Worm (Caenorhabditis elegans): ENCODE measurements around the gene F29A7.6.

F29A7.6 gene

DNA sequence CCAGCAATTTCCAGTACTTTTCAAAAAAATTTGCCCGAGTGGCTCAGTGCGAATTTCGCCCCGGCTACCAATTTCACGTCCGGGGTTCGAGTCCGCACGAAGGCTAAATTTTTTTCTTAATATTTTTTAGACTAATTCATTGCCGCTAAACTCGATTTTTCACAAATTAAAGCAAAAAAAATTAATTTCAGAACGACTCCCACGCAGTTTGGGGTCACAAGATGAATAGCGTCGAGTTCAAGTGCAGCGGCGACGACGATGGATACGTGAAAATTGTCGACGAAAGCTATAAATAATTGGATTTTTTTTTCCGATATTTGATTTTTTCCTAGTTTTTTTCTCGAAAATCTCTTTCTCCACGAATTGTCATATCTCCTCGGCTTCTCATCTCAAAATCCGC lies 1.1 kb downstream of the F29A7.6 start:
- TF ChIP-seq hrde-1 (tag; optimal IDR thresholded peaks at IDR 0.05; ENCODE audit: borderline replicate concordance), result peak; percentile 19
- TF ChIP-seq ekl-4 (GFP tag; IDR thresholded peaks at IDR 0.05), result 0 out of 2 replicates have a peak, but pooled peaks have one; percentile 21
- TF ChIP-seq mel-28 (tag; optimal IDR thresholded peaks at IDR 0.05; ENCODE audit: borderline replicate concordance), result no peak
- no peak for TF ChIP-seq lin-35 (GFP tag; optimal IDR thresholded peaks at IDR 0.05)
- no peak for TF ChIP-seq T07F8.4 (tag; optimal IDR thresholded peaks at IDR 0.05)
- TF ChIP-seq nfyb-1 (GFP tag; IDR thresholded peaks at IDR 0.05), result 0 out of 2 replicates have a peak, but pooled peaks have one; percentile 30
- TF ChIP-seq ceh-40 (GFP tag; IDR thresholded peaks at IDR 0.05), result no peak
- TF ChIP-seq athp-1 (tag; optimal IDR thresholded peaks at IDR 0.05), result peak; percentile 21
- TF ChIP-seq mcd-1 (GFP tag; IDR thresholded peaks at IDR 0.05), result peak; percentile 54; the same call in 1 of the 2 replicates
- no peak for TF ChIP-seq nhr-80 (tag; optimal IDR thresholded peaks at IDR 0.05)
- TF ChIP-seq B0336.3 (GFP tag; IDR thresholded peaks at IDR 0.05), result peak; percentile 51; the same call in 1 of the 2 replicates
- peak; percentile 43; the same call in 1 of the 2 replicates for TF ChIP-seq madf-6 (GFP tag; IDR thresholded peaks at IDR 0.05)
- 0 out of 2 replicates have a peak, but pooled peaks have one; percentile 8 for TF ChIP-seq pbrm-1 (GFP tag; IDR thresholded peaks at IDR 0.05)

- TF ChIP-seq ztf-18 (tag; optimal IDR thresholded peaks at IDR 0.05), result no peak
- no peak for TF ChIP-seq T26A5.8 (tag; optimal IDR thresholded peaks at IDR 0.05)
- no peak for TF ChIP-seq Y53F4B.3 (GFP tag; IDR thresholded peaks at IDR 0.05)
- no peak for TF ChIP-seq Y56A3A.18 (GFP tag; IDR thresholded peaks at IDR 0.05)
- TF ChIP-seq C06A6.2 (GFP tag; conservative IDR thresholded peaks at IDR 0.05), result no peak
- TF ChIP-seq madf-10 (tag; optimal IDR thresholded peaks at IDR 0.05), result no peak
- no peak for TF ChIP-seq F37B4.10 (GFP tag; IDR thresholded peaks at IDR 0.05)
- no peak for TF ChIP-seq ztf-25 (GFP tag; IDR thresholded peaks at IDR 0.05)
- TF ChIP-seq lsl-1 (GFP tag; optimal IDR thresholded peaks at IDR 0.05), result no peak
- no peak for TF ChIP-seq mes-4 (tag; optimal IDR thresholded peaks at IDR 0.05)
- no peak for TF ChIP-seq unc-62 (GFP tag; optimal IDR thresholded peaks at IDR 0.05)
- no peak for TF ChIP-seq ccch-3 (GFP tag; optimal IDR thresholded peaks at IDR 0.05)
- TF ChIP-seq tlf-1 (GFP tag; optimal IDR thresholded peaks at IDR 0.05), result no peak
- no peak for TF ChIP-seq ZK185.1 (tag; optimal IDR thresholded peaks at IDR 0.05; ENCODE audit: poor library complexity, severe bottlenecking)
- no peak for TF ChIP-seq snpc-3.4 (tag; optimal IDR thresholded peaks at IDR 0.05)
- TF ChIP-seq F10E7.11 (tag; optimal IDR thresholded peaks at IDR 0.05), result no peak
- TF ChIP-seq somi-1 (GFP tag; optimal IDR thresholded peaks at IDR 0.05), result no peak
- TF ChIP-seq him-1 (tag; optimal IDR thresholded peaks at IDR 0.05), result no peak
- no peak for TF ChIP-seq mxl-1 (tag; optimal IDR thresholded peaks at IDR 0.05)
- no peak for TF ChIP-seq sdz-38 (tag; optimal IDR thresholded peaks at IDR 0.05)
These were observed 2.8 kb downstream of the F29A7.6 start, which contains the start of gene F29A7.4 for ce11 chrII:2749595-2750048. Gene F29A7.4, plus strand, starts transcription at chrII:2749998.

DNA sequence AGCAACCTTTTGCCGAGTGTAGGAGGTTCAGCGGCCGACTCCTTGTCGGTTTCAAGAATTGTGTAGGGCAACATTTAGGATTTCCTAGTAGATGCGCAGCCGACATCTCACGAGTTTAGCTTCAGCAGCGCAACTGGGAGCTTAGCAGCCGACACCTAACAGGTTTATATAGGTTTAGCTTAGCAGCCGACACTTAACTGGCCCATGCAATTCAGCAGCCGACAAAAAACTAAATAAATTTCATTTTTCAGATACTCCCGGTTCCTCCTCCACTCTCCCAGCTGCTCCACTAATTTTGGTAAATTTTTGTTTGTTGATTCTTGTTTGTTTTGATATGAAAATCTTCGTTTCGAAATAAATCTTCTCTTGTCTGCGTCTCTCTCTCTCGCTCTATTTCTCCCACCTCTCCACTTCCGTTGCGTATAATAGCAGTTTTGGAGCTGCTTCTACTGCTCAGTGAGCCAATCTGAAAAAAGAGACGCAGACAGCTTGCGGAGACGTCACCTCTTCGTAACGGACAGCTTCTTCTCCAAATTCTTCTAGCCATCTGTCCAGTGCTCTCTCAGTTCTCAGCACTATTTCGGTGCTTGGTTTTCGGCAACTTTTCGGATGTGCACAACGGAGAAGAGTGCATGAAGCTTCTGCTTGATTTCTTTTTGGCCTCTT lies 4.3 kb downstream of the F29A7.6 start:
- TF ChIP-seq K12H6.12 (tag; optimal IDR thresholded peaks at IDR 0.05) (peak; percentile 23), attf-5 (GFP tag; optimal IDR thresholded peaks at IDR 0.05) (peak; percentile 2), lsy-27 (tag; optimal IDR thresholded peaks at IDR 0.05; ENCODE audit: borderline replicate concordance, insufficient read depth) (no peak), F57A8.1 (GFP tag; optimal IDR thresholded peaks at IDR 0.05) (no peak), F23B12.7 (tag; optimal IDR thresholded peaks at IDR 0.05; ENCODE audit: insufficient read depth) (no peak), mcd-1 (GFP tag; IDR thresholded peaks at IDR 0.05) (0 out of 2 replicates have a peak, but pooled peaks have one; percentile 37), hmg-1.2 (GFP tag; IDR thresholded peaks at IDR 0.05) (peak; percentile 57; the same call in 1 of the 2 replicates), snpc-4 (GFP tag; optimal IDR thresholded peaks at IDR 0.05) (peak; percentile 57), snpc-4 (tag; optimal IDR thresholded peaks at IDR 0.05) (peak in 3 of 4 experiments; percentile 40 to 66 (median 52)), die-1 (tag; optimal IDR thresholded peaks at IDR 0.05) (no peak), zfh-2 (GFP tag; conservative IDR thresholded peaks at IDR 0.05) (peak; percentile 46; the same call in 1 of the 2 replicates)
